Fruit fly (Drosophila melanogaster) whole organism, pupa: ENCODE results near the gene CG5439.

ENCODE experiments used
- CG10348 ChIP-seq: fragments of 200-800 bp; sonication (Bioruptor generic); IDR thresholded peaks from 2 replicates; pipeline ENCODE4 v1.3.6; 2022; ENCODE audit warnings: missing biosample characterization, missing genetic modification characterization
- CG14655 ChIP-seq: fragments of 200-800 bp; sonication (Bioruptor generic); optimal IDR thresholded peaks from 3 replicates; lab custom pipeline; 2017; ENCODE audit warnings: mild to moderate bottlenecking, missing biosample characterization, missing genetic modification reagents, missing genetic modification characterization
- CG17806 ChIP-seq: fragments of 200-800 bp; sonication (Bioruptor generic); optimal IDR thresholded peaks from 2 replicates; lab custom pipeline; 2018; ENCODE audit warnings: missing biosample characterization, mild to moderate bottlenecking, missing genetic modification characterization, moderate library complexity
- CG32121 ChIP-seq: fragments of 200-800 bp; sonication (Bioruptor generic); IDR thresholded peaks from 2 replicates; pipeline ENCODE4 v1.3.6; 2022; ENCODE audit warnings: missing biosample characterization, missing genetic modification characterization
- CG34367 ChIP-seq: fragments of 200-800 bp; sonication (Bioruptor generic); optimal IDR thresholded peaks from 2 replicates; lab custom pipeline; 2018; ENCODE audit warnings: missing biosample characterization, mild to moderate bottlenecking, missing genetic modification characterization
- CG4496 ChIP-seq: fragments of 200-800 bp; sonication (Bioruptor generic); IDR thresholded peaks from 3 replicates; pipeline ENCODE4 v1.3.6; 2022; ENCODE audit warnings: missing biosample characterization, missing genetic modification characterization
- CG8159 ChIP-seq: fragments of 200-800 bp; sonication (Bioruptor generic); optimal IDR thresholded peaks from 3 replicates; lab custom pipeline; 2018; ENCODE audit warnings: missing biosample characterization, mild to moderate bottlenecking, missing genetic modification characterization, moderate library complexity
- CG8301 ChIP-seq: fragments of 200-800 bp; sonication (Bioruptor generic); optimal IDR thresholded peaks from 2 replicates; lab custom pipeline; 2018; ENCODE audit warnings: missing biosample characterization, mild to moderate bottlenecking, missing genetic modification characterization
- D1 ChIP-seq: fragments of 200-800 bp; sonication (Bioruptor generic); optimal IDR thresholded peaks from 2 replicates; lab custom pipeline; 2018; ENCODE audit warnings: missing biosample characterization, mild to moderate bottlenecking, missing genetic modification characterization, moderate library complexity
- EcR ChIP-seq: fragments of 200-800 bp; sonication (Bioruptor generic); optimal IDR thresholded peaks from 3 replicates; lab custom pipeline; 2019; ENCODE audit warnings: missing biosample characterization, missing genetic modification characterization, mild to moderate bottlenecking, moderate library complexity, missing genetic modification reagents
- Ets98B ChIP-seq: fragments of 200-800 bp; sonication (Bioruptor generic); IDR thresholded peaks from 2 replicates; pipeline ENCODE4 v1.3.6; 2022; ENCODE audit warnings: missing biosample characterization, missing genetic modification characterization
- Snoo ChIP-seq: fragments of 200-800 bp; sonication (Bioruptor generic); optimal IDR thresholded peaks from 3 replicates; lab custom pipeline; 2017; ENCODE audit warnings: missing biosample characterization, mild to moderate bottlenecking, missing genetic modification characterization, inconsistent platforms
- gl ChIP-seq: fragments of 200-800 bp; sonication (Bioruptor generic); optimal IDR thresholded peaks from 2 replicates; lab custom pipeline; 2018; ENCODE audit warnings: missing biosample characterization, mild to moderate bottlenecking, missing genetic modification characterization
- rn ChIP-seq: fragments of 200-800 bp; sonication (Bioruptor generic); IDR thresholded peaks from 2 replicates; pipeline ENCODE4 v1.3.6; 2022; ENCODE audit warnings: missing biosample characterization, missing genetic modification characterization

dm6 chr2L:13164994-13165801 is 11.8 kb upstream of the CG5439 start, which contains the start of gene Sirt1:
- TF ChIP-seq CG8301 (tag; lab: Kevin White, UChicago), result peak; percentile 81
- TF ChIP-seq rn (GFP tag; lab: Robert Waterston, UW), result 0 out of 2 replicates have a peak, but pooled peaks have one; percentile 32
- peak; percentile 29 for TF ChIP-seq gl (tag; lab: Kevin White, UChicago)
- TF ChIP-seq Ets98B (GFP tag; lab: Robert Waterston, UW), result peak; percentile 37; the same call in 1 of the 2 replicates
- TF ChIP-seq CG8159 (tag; lab: Kevin White, UChicago), result peak; percentile 91
- peak; percentile 29 for TF ChIP-seq EcR
- no peak for TF ChIP-seq D1 (tag; lab: Kevin White, UChicago)
- TF ChIP-seq CG14655, result no peak
- TF ChIP-seq CG34367 (tag; lab: Kevin White, UChicago), result peak; percentile 80
- TF ChIP-seq CG10348 (GFP tag; lab: Robert Waterston, UW), result no peak
- TF ChIP-seq CG4496 (GFP tag; lab: Robert Waterston, UW), result peak; percentile 63
- TF ChIP-seq CG32121 (GFP tag; lab: Robert Waterston, UW), result 0 out of 2 replicates have a peak, but pooled peaks have one; percentile 13
- peak; percentile 78 for TF ChIP-seq CG17806 (tag; lab: Kevin White, UChicago)
- TF ChIP-seq Snoo (tag; lab: Kevin White, UChicago), result peak; percentile 82
